Worm (Caenorhabditis elegans) whole organism, early embryonic: Measurements from ENCODE around the gene F28H7.7.

Source experiments
- aly-1 ChIP-seq: sonication (generic microtip); optimal IDR thresholded peaks from 2 replicates; lab custom pipeline; 2016; ENCODE audit warnings: missing genetic modification characterization, missing compliant biosample characterization
- ama-1 ChIP-seq: fragments of 150-350 bp; optimal IDR thresholded peaks from 2 replicates; lab custom pipeline; 2014
- flt-1 ChIP-seq: fragments of 200-800 bp; sonication (Bioruptor generic); IDR thresholded peaks from 2 replicates; pipeline ENCODE4 v1.3.6; 2022; ENCODE audit warnings: missing genetic modification characterization, missing compliant biosample characterization

- no peak for TF ChIP-seq aly-1
- TF ChIP-seq flt-1, result no peak
- no peak for TF ChIP-seq ama-1
Observed at ce11 chrV:10730824-10731416, 23.0 kb downstream of the F28H7.7 start.
